Worm (Caenorhabditis elegans): ENCODE measurements around the gene elo-5.

ce11 chrIV:5415696-5416095 is 38.8 kb upstream of the elo-5 start, which contains the start of gene spp-7:
- no peak for TF ChIP-seq him-1 (tag; optimal IDR thresholded peaks at IDR 0.05)
- TF ChIP-seq W03F9.2 (tag; optimal IDR thresholded peaks at IDR 0.05) = no peak
- TF ChIP-seq dao-5 (tag; optimal IDR thresholded peaks at IDR 0.05) = no peak
